Worm (Caenorhabditis elegans): ENCODE results near the gene cyp-13A4.

The cyp-13A4 gene

ce11 chrII:9791185-9791584, 6.4 kb downstream of the cyp-13A4 start:
- TF ChIP-seq M03D4.4 (tag; optimal IDR thresholded peaks at IDR 0.05) (no peak), unc-62 (GFP tag; optimal IDR thresholded peaks at IDR 0.05) (no peak), mls-2 (tag; optimal IDR thresholded peaks at IDR 0.05) (no peak), lsy-2 (tag; optimal IDR thresholded peaks at IDR 0.05) (no peak), mep-1 (tag; optimal IDR thresholded peaks at IDR 0.05) (no peak), ceh-39 (tag; optimal IDR thresholded peaks at IDR 0.05) (no peak), lin-32 (GFP tag; optimal IDR thresholded peaks at IDR 0.05) (no peak), ces-1 (GFP tag; optimal IDR thresholded peaks at IDR 0.05) (no peak), nhr-28 (tag; optimal IDR thresholded peaks at IDR 0.05) (no peak), unc-39 (tag; optimal IDR thresholded peaks at IDR 0.05) (no peak)

- no peak for TF ChIP-seq bed-3 (GFP tag; optimal IDR thresholded peaks at IDR 0.05)
- no peak for TF ChIP-seq ces-1 (GFP tag; optimal IDR thresholded peaks at IDR 0.05)
- peak; percentile 52 for TF ChIP-seq unc-120 (tag; optimal IDR thresholded peaks at IDR 0.05; ENCODE audit: poor library complexity, severe bottlenecking)
- peak; percentile 44 for TF ChIP-seq elt-1 (tag; optimal IDR thresholded peaks at IDR 0.05; ENCODE audit: borderline replicate concordance, insufficient read depth)
- TF ChIP-seq nhr-28 (tag; optimal IDR thresholded peaks at IDR 0.05), result no peak
- TF ChIP-seq snpc-4 (tag; optimal IDR thresholded peaks at IDR 0.05), result no peak
- TF ChIP-seq sem-2 (GFP tag; optimal IDR thresholded peaks at IDR 0.05), result no peak
- no peak for TF ChIP-seq lin-13 (tag; optimal IDR thresholded peaks at IDR 0.05)
- no peak for TF ChIP-seq tbx-8 (GFP tag; optimal IDR thresholded peaks at IDR 0.05)
- TF ChIP-seq M03D4.4 (tag; optimal IDR thresholded peaks at IDR 0.05), result no peak
- TF ChIP-seq unc-62 (GFP tag; optimal IDR thresholded peaks at IDR 0.05), result peak; percentile 23
- no peak for TF ChIP-seq mep-1 (tag; optimal IDR thresholded peaks at IDR 0.05)
- TF ChIP-seq ham-2 (GFP tag; optimal IDR thresholded peaks at IDR 0.05), result no peak
- TF ChIP-seq ceh-39 (tag; optimal IDR thresholded peaks at IDR 0.05), result no peak
- TF ChIP-seq ceh-43 (GFP tag; optimal IDR thresholded peaks at IDR 0.05), result no peak
- no peak for TF ChIP-seq cnd-1 (tag; optimal IDR thresholded peaks at IDR 0.05)
- no peak for TF ChIP-seq mab-5 (tag; optimal IDR thresholded peaks at IDR 0.05)
- TF ChIP-seq flh-1 (GFP tag; optimal IDR thresholded peaks at IDR 0.05), result no peak
- no peak for TF ChIP-seq elt-3 (tag; optimal IDR thresholded peaks at IDR 0.05)
- no peak for TF ChIP-seq lin-32 (GFP tag; optimal IDR thresholded peaks at IDR 0.05)
- TF ChIP-seq sptf-1 (tag; optimal IDR thresholded peaks at IDR 0.05), result no peak
- no peak for TF ChIP-seq zip-8 (tag; optimal IDR thresholded peaks at IDR 0.05)
- TF ChIP-seq nhr-76 (tag; optimal IDR thresholded peaks at IDR 0.05), result no peak
- no peak for TF ChIP-seq hlh-1 (tag; optimal IDR thresholded peaks at IDR 0.05)
- TF ChIP-seq ceh-83 (GFP tag; optimal IDR thresholded peaks at IDR 0.05), result no peak
- TF ChIP-seq ztf-11 (tag; optimal IDR thresholded peaks at IDR 0.05), result no peak
Observed at ce11 chrII:9787395-9788152, 10.0 kb downstream of the cyp-13A4 start, which contains the start of gene cyp-13A2. cyp-13A2 (minus strand) TSS chrII:9787629.

ce11 chrII:9786215-9786614, 11.3 kb downstream of the cyp-13A4 start:
- TF ChIP-seq lsy-2 (tag; optimal IDR thresholded peaks at IDR 0.05), result no peak
- TF ChIP-seq pha-4 (tag; optimal IDR thresholded peaks at IDR 0.05), result no peak
- no peak for TF ChIP-seq drap-1 (GFP tag; optimal IDR thresholded peaks at IDR 0.05)
- TF ChIP-seq unc-39 (tag; optimal IDR thresholded peaks at IDR 0.05), result no peak
- TF ChIP-seq nhr-28 (tag; optimal IDR thresholded peaks at IDR 0.05), result no peak
- no peak for TF ChIP-seq cnd-1 (tag; optimal IDR thresholded peaks at IDR 0.05)
- no peak for TF ChIP-seq unc-62 (GFP tag; optimal IDR thresholded peaks at IDR 0.05)
- TF ChIP-seq zip-8 (tag; optimal IDR thresholded peaks at IDR 0.05), result no peak
- TF ChIP-seq nhr-76 (tag; optimal IDR thresholded peaks at IDR 0.05), result no peak
- no peak for TF ChIP-seq nhr-12 (tag; optimal IDR thresholded peaks at IDR 0.05)
- no peak for TF ChIP-seq lin-13 (tag; optimal IDR thresholded peaks at IDR 0.05)
- TF ChIP-seq ceh-39 (tag; optimal IDR thresholded peaks at IDR 0.05), result no peak
- no peak for TF ChIP-seq ztf-11 (tag; optimal IDR thresholded peaks at IDR 0.05)
- TF ChIP-seq ceh-83 (GFP tag; optimal IDR thresholded peaks at IDR 0.05), result no peak
- TF ChIP-seq lin-32 (GFP tag; optimal IDR thresholded peaks at IDR 0.05), result no peak
- TF ChIP-seq ham-2 (GFP tag; optimal IDR thresholded peaks at IDR 0.05), result no peak

ce11 chrII:9782337-9782736, 15.2 kb downstream of the cyp-13A4 start, which contains the start of gene T10B9.14:
T10B9.14 (minus strand) TSS chrII:9782437.
- no peak for TF ChIP-seq blmp-1 (tag; optimal IDR thresholded peaks at IDR 0.05)
